Worm (Caenorhabditis elegans): ENCODE results near the gene T24A6.17.

- TF ChIP-seq lin-39 (tag; optimal IDR thresholded peaks at IDR 0.05) (no peak), nhr-111 (GFP tag; optimal IDR thresholded peaks at IDR 0.05) (no peak)
Measured at ce11 chrV:3586014-3586689, 21.9 kb upstream of the T24A6.17 start, which contains the start of the genes rpl-11.1 and T22F3.2.
